Fruit fly (Drosophila melanogaster): ENCODE measurements around the gene CG7840.
A peak's percentile ranks its signal among the peaks of the same experiment; 100 is the strongest.

The CG7840 gene

dm6 chr2L:8311091-8311490, 5.7 kb downstream of the CG7840 start, which contains the start of the genes CG7810 and CG7806 (continued):
- peak; percentile 94 for TF ChIP-seq sob (GFP tag; IDR thresholded peaks at IDR 0.05)
- TF ChIP-seq unpg (GFP tag; optimal IDR thresholded peaks at IDR 0.05), result peak; percentile 96
- TF ChIP-seq inv (GFP tag; IDR thresholded peaks at IDR 0.05; ENCODE audit: partially characterized antibody), result 0 out of 2 replicates have a peak, but pooled peaks have one; percentile 27
- peak; percentile 84 for TF ChIP-seq nom (GFP tag; optimal IDR thresholded peaks at IDR 0.05)
- peak; percentile 12 for TF ChIP-seq bigmax (GFP tag; optimal IDR thresholded peaks at IDR 0.05)
- peak; percentile 98 for TF ChIP-seq vvl (GFP tag; IDR thresholded peaks at IDR 0.05)
- TF ChIP-seq br (optimal IDR thresholded peaks at IDR 0.05), result no peak
- TF ChIP-seq HLHmδ (GFP tag; optimal IDR thresholded peaks at IDR 0.05), result no peak
- peak; percentile 84 for TF ChIP-seq tap (tag; optimal IDR thresholded peaks at IDR 0.05)
- peak; percentile 83 for TF ChIP-seq al (GFP tag; IDR thresholded peaks at IDR 0.05)
- TF ChIP-seq tna (GFP tag; IDR thresholded peaks at IDR 0.05; ENCODE audit: partially characterized antibody), result 0 out of 2 replicates have a peak, but pooled peaks have one; percentile 38
- TF ChIP-seq hth (optimal IDR thresholded peaks at IDR 0.05), result no peak
- peak; percentile 90 for TF ChIP-seq CG3847 (GFP tag; IDR thresholded peaks at IDR 0.05)
- peak; percentile 91 for TF ChIP-seq CoRest (tag; optimal IDR thresholded peaks at IDR 0.05)
- no peak for TF ChIP-seq pan (optimal IDR thresholded peaks at IDR 0.05)
- TF ChIP-seq pan (GFP tag; optimal IDR thresholded peaks at IDR 0.05 in 1 of 2, IDR thresholded peaks at IDR 0.05 in 1 of 2), result peak in 1 of 2 experiments; percentile 95
- peak; percentile 56 for TF ChIP-seq Elba2 (GFP tag; optimal IDR thresholded peaks at IDR 0.05)
- peak; percentile 87 for TF ChIP-seq ind (GFP tag; optimal IDR thresholded peaks at IDR 0.05)
- TF ChIP-seq Optix (GFP tag; IDR thresholded peaks at IDR 0.05), result peak; percentile 79
- peak; percentile 80 for TF ChIP-seq E2f2 (GFP tag; IDR thresholded peaks at IDR 0.05)
- TF ChIP-seq Ets97D (GFP tag; optimal IDR thresholded peaks at IDR 0.05), result peak; percentile 82
- peak; percentile 78 for TF ChIP-seq CG18011 (GFP tag; optimal IDR thresholded peaks at IDR 0.05)
- peak; percentile 82 for TF ChIP-seq CG6765 (GFP tag; optimal IDR thresholded peaks at IDR 0.05)
- TF ChIP-seq CG13123 (GFP tag; optimal IDR thresholded peaks at IDR 0.05), result peak; percentile 91
- peak; percentile 90 for TF ChIP-seq Xbp1 (GFP tag; optimal IDR thresholded peaks at IDR 0.05)
- TF ChIP-seq CG4730 (GFP tag; IDR thresholded peaks at IDR 0.05), result peak; percentile 74
- TF ChIP-seq sr (GFP tag; IDR thresholded peaks at IDR 0.05), result peak; percentile 51; the same call in 1 of the 3 replicates
- TF ChIP-seq CG12744 (GFP tag; optimal IDR thresholded peaks at IDR 0.05), result peak; percentile 89
- TF ChIP-seq Camta (GFP tag; optimal IDR thresholded peaks at IDR 0.05), result peak; percentile 91
- peak; percentile 91 for TF ChIP-seq CG2678 (tag; optimal IDR thresholded peaks at IDR 0.05)
- peak; percentile 38 for TF ChIP-seq CG17802 (tag; optimal IDR thresholded peaks at IDR 0.05)
- peak; percentile 89 for TF ChIP-seq fd96Cb (tag; optimal IDR thresholded peaks at IDR 0.05)
- TF ChIP-seq CG13287 (GFP tag; IDR thresholded peaks at IDR 0.05; ENCODE audit: partially characterized antibody), result peak; percentile 75
- peak; percentile 88 for TF ChIP-seq Oli (tag; optimal IDR thresholded peaks at IDR 0.05)
- TF ChIP-seq Ada2b (GFP tag; IDR thresholded peaks at IDR 0.05), result peak; percentile 86
- TF ChIP-seq ham (GFP tag; IDR thresholded peaks at IDR 0.05), result no peak; the same call in 1 of the 2 replicates
- peak; percentile 89 for TF ChIP-seq CG16779 (GFP tag; IDR thresholded peaks at IDR 0.05)
- peak; percentile 84 for TF ChIP-seq lbe (GFP tag; optimal IDR thresholded peaks at IDR 0.05)
- peak; percentile 91 for TF ChIP-seq seq (GFP tag; IDR thresholded peaks at IDR 0.05)
- peak; percentile 88 for TF ChIP-seq CG9609 (GFP tag; optimal IDR thresholded peaks at IDR 0.05)
- TF ChIP-seq CG9727 (GFP tag; optimal IDR thresholded peaks at IDR 0.05), result peak; percentile 88
- TF ChIP-seq CG34422 (GFP tag; IDR thresholded peaks at IDR 0.05), result peak; percentile 94
- TF ChIP-seq trem (tag; optimal IDR thresholded peaks at IDR 0.05), result peak; percentile 86
- TF ChIP-seq CHES-1-like (GFP tag; optimal IDR thresholded peaks at IDR 0.05), result peak; percentile 94
- peak; percentile 60 for TF ChIP-seq CG3995 (GFP tag; optimal IDR thresholded peaks at IDR 0.05)
- peak; percentile 88 for TF ChIP-seq sim (GFP tag; IDR thresholded peaks at IDR 0.05)
- peak; percentile 89 for TF ChIP-seq CG32767 (GFP tag; IDR thresholded peaks at IDR 0.05)
- TF ChIP-seq Vsx1 (GFP tag; optimal IDR thresholded peaks at IDR 0.05), result no peak
- TF ChIP-seq MTF-1 (GFP tag; optimal IDR thresholded peaks at IDR 0.05; ENCODE audit: borderline replicate concordance), result peak; percentile 53
- peak; percentile 85 for TF ChIP-seq grau (tag; optimal IDR thresholded peaks at IDR 0.05)
- peak; percentile 86 for TF ChIP-seq Sox100B (GFP tag; optimal IDR thresholded peaks at IDR 0.05)
- TF ChIP-seq slp2 (GFP tag; optimal IDR thresholded peaks at IDR 0.05), result peak; percentile 89

All from whole organism, embryonic.